Worm (Caenorhabditis elegans) whole organism, young adult: Measurements from ENCODE around the gene nphp-4.
A peak's percentile ranks its signal among the peaks of the same experiment; 100 is the strongest.

Experiments
- B0019.2 ChIP-seq: fragments of 200-800 bp; sonication (Bioruptor generic); conservative IDR thresholded peaks from 2 replicates; pipeline ENCODE4 v1.3.6; 2022; ENCODE audit warnings: missing genetic modification reagents, missing genetic modification characterization, missing compliant biosample characterization
- C06A6.2 ChIP-seq: fragments of 200-800 bp; sonication (Bioruptor generic); conservative IDR thresholded peaks from 2 replicates; pipeline ENCODE4 v1.3.6; 2022; ENCODE audit warnings: missing genetic modification characterization, missing compliant biosample characterization
- F10E7.11 ChIP-seq: sonication (generic microtip); optimal IDR thresholded peaks from 2 replicates; lab custom pipeline; 2017; ENCODE audit warnings: mild to moderate bottlenecking, missing genetic modification characterization, moderate library complexity, missing compliant biosample characterization
- K11D2.4 ChIP-seq: fragments of 200-800 bp; sonication (Bioruptor generic); IDR thresholded peaks from 2 replicates; pipeline ENCODE4 v1.3.6; 2022; ENCODE audit warnings: missing genetic modification reagents, missing genetic modification characterization, missing compliant biosample characterization
- K12H6.12 ChIP-seq: fragments of 200-800 bp; sonication (Bioruptor generic); optimal IDR thresholded peaks from 2 replicates; lab custom pipeline; 2018; ENCODE audit warnings: mild to moderate bottlenecking, missing genetic modification characterization, missing compliant biosample characterization
- Y53F4B.3 ChIP-seq: fragments of 200-800 bp; sonication (Bioruptor generic); IDR thresholded peaks from 2 replicates; pipeline ENCODE4 v1.3.6; 2022; ENCODE audit warnings: missing genetic modification reagents, missing genetic modification characterization, missing compliant biosample characterization
- Y53G8AR.9 ChIP-seq: fragments of 200-800 bp; sonication (Bioruptor generic); conservative IDR thresholded peaks from 2 replicates; pipeline ENCODE4 v1.3.6; 2022; ENCODE audit warnings: missing genetic modification reagents, missing genetic modification characterization, missing compliant biosample characterization
- Y56A3A.18 ChIP-seq: fragments of 200-800 bp; sonication (Bioruptor generic); IDR thresholded peaks from 2 replicates; pipeline ENCODE4 v1.3.6; 2022; ENCODE audit warnings: missing genetic modification reagents, missing genetic modification characterization, missing compliant biosample characterization
- Y79H2A.3 ChIP-seq: fragments of 200-800 bp; sonication (Bioruptor generic); conservative IDR thresholded peaks from 2 replicates; pipeline ENCODE4 v1.3.6; 2022; ENCODE audit warnings: missing genetic modification reagents, missing genetic modification characterization, missing compliant biosample characterization
- aptf-2 ChIP-seq: fragments of 200-800 bp; sonication (Bioruptor generic); conservative IDR thresholded peaks from 2 replicates; pipeline ENCODE4 v1.3.6; 2022; ENCODE audit warnings: missing genetic modification reagents, missing genetic modification characterization, missing compliant biosample characterization
- attf-6 ChIP-seq: fragments of 200-800 bp; sonication (Bioruptor generic); IDR thresholded peaks from 2 replicates; pipeline ENCODE4 v1.3.6; 2022; ENCODE audit warnings: missing genetic modification reagents, missing genetic modification characterization, missing compliant biosample characterization
- bed-1 ChIP-seq: fragments of 200-800 bp; sonication (Bioruptor generic); IDR thresholded peaks from 2 replicates; pipeline ENCODE4 v1.3.6; 2022; ENCODE audit warnings: missing genetic modification reagents, missing genetic modification characterization, missing compliant biosample characterization
- bed-2 ChIP-seq: fragments of 200-800 bp; sonication (Bioruptor generic); IDR thresholded peaks from 2 replicates; pipeline ENCODE4 v1.3.6; 2022; ENCODE audit warnings: missing genetic modification reagents, missing genetic modification characterization, missing compliant biosample characterization
- cebp-1 ChIP-seq, 2 experiments: fragments of 200-800 bp in 1 of 2; sonication (Bioruptor generic) in 1 of 2; sonication (generic microtip) in 1 of 2; IDR thresholded peaks in 1 of 2; optimal IDR thresholded peaks in 1 of 2; 2 replicates each; pipeline versions ENCODE4 v1.3.6 to Lab custom; 2017 to 2022; ENCODE audit warnings: missing compliant biosample characterization in 2 of 2, missing genetic modification characterization in 2 of 2, mild to moderate bottlenecking in 1 of 2, missing genetic modification reagents in 1 of 2, moderate library complexity in 1 of 2
- ceh-58 ChIP-seq: fragments of 200-800 bp; sonication (Bioruptor generic); IDR thresholded peaks from 2 replicates; pipeline ENCODE4 v1.3.6; 2022; ENCODE audit warnings: missing genetic modification characterization, missing compliant biosample characterization
- ceh-79 ChIP-seq: sonication (generic microtip); optimal IDR thresholded peaks from 2 replicates; lab custom pipeline; 2017; ENCODE audit warnings: mild to moderate bottlenecking, missing genetic modification characterization, missing compliant biosample characterization
- dox-1 ChIP-seq: fragments of 200-800 bp; sonication (Bioruptor generic); IDR thresholded peaks from 2 replicates; pipeline ENCODE4 v1.3.6; 2022; ENCODE audit warnings: missing genetic modification reagents, missing genetic modification characterization, missing compliant biosample characterization
- egl-18 ChIP-seq: fragments of 200-800 bp; sonication (Bioruptor generic); IDR thresholded peaks from 2 replicates; pipeline ENCODE4 v1.3.6; 2022; ENCODE audit warnings: missing genetic modification reagents, missing genetic modification characterization, missing compliant biosample characterization
- ekl-4 ChIP-seq: fragments of 200-800 bp; sonication (Bioruptor generic); IDR thresholded peaks from 2 replicates; pipeline ENCODE4 v1.3.6; 2022; ENCODE audit warnings: missing genetic modification reagents, missing genetic modification characterization, missing compliant biosample characterization
- hmg-1.2 ChIP-seq: fragments of 200-800 bp; sonication (Bioruptor generic); IDR thresholded peaks from 2 replicates; pipeline ENCODE4 v1.3.6; 2022; ENCODE audit warnings: missing genetic modification reagents, missing genetic modification characterization, missing compliant biosample characterization
- hmg-20 ChIP-seq: fragments of 200-800 bp; sonication (Bioruptor generic); IDR thresholded peaks from 2 replicates; pipeline ENCODE4 v1.3.6; 2022; ENCODE audit warnings: missing genetic modification reagents, missing genetic modification characterization, missing compliant biosample characterization
- hsf-1 ChIP-seq: fragments of 200-800 bp; sonication (Bioruptor generic); IDR thresholded peaks from 2 replicates; pipeline ENCODE4 v1.3.6; 2022; ENCODE audit warnings: missing genetic modification reagents, missing genetic modification characterization, missing compliant biosample characterization
- lin-26 ChIP-seq: fragments of 200-800 bp; sonication (Bioruptor generic); IDR thresholded peaks from 2 replicates; pipeline ENCODE4 v1.3.6; 2022; ENCODE audit warnings: missing genetic modification reagents, missing genetic modification characterization, missing compliant biosample characterization
- lin-35 ChIP-seq, 3 experiments: fragments of 150-350 bp in 2 of 3; sonication (generic microtip) in 1 of 3; optimal IDR thresholded peaks; 2 replicates each; lab custom pipeline; 2014 to 2018; ENCODE audit warnings: missing biosample characterization in 3 of 3, missing genetic modification characterization in 3 of 3, missing genetic modification reagents in 3 of 3
- madf-10 ChIP-seq: sonication (generic microtip); optimal IDR thresholded peaks from 2 replicates; lab custom pipeline; 2016; ENCODE audit warnings: mild to moderate bottlenecking, missing genetic modification characterization, missing compliant biosample characterization
- madf-3 ChIP-seq: fragments of 200-800 bp; sonication (Bioruptor generic); IDR thresholded peaks from 2 replicates; pipeline ENCODE4 v1.3.6; 2022; ENCODE audit warnings: missing genetic modification reagents, missing genetic modification characterization, missing compliant biosample characterization
- madf-6 ChIP-seq: fragments of 200-800 bp; sonication (Bioruptor generic); IDR thresholded peaks from 2 replicates; pipeline ENCODE4 v1.3.6; 2022; ENCODE audit warnings: missing genetic modification reagents, missing genetic modification characterization, missing compliant biosample characterization
- madf-8 ChIP-seq: fragments of 200-800 bp; sonication (Bioruptor generic); conservative IDR thresholded peaks from 2 replicates; pipeline ENCODE4 v1.3.6; 2022; ENCODE audit warnings: missing genetic modification reagents, missing genetic modification characterization, missing compliant biosample characterization
- nfya-1 ChIP-seq: sonication (generic microtip); optimal IDR thresholded peaks from 2 replicates; lab custom pipeline; 2017; ENCODE audit warnings: antibody characterized with exemption, missing compliant biosample characterization, missing genetic modification characterization, borderline replicate concordance; ENCODE audit not compliant: insufficient read depth
- nfyb-1 ChIP-seq: fragments of 200-800 bp; sonication (Bioruptor generic); IDR thresholded peaks from 2 replicates; pipeline ENCODE4 v1.3.6; 2022; ENCODE audit warnings: missing genetic modification reagents, missing genetic modification characterization, missing compliant biosample characterization
- nhr-120 ChIP-seq: fragments of 200-800 bp; sonication (Bioruptor generic); IDR thresholded peaks from 2 replicates; pipeline ENCODE4 v1.3.6; 2022; ENCODE audit warnings: missing genetic modification characterization, missing compliant biosample characterization
- nhr-80 ChIP-seq: sonication (generic microtip); optimal IDR thresholded peaks from 2 replicates; lab custom pipeline; 2016; ENCODE audit warnings: missing genetic modification characterization, missing compliant biosample characterization
- pbrm-1 ChIP-seq: fragments of 200-800 bp; sonication (Bioruptor generic); IDR thresholded peaks from 2 replicates; pipeline ENCODE4 v1.3.6; 2022; ENCODE audit warnings: missing genetic modification reagents, missing genetic modification characterization, missing compliant biosample characterization
- repo-1 ChIP-seq: sonication (generic microtip); optimal IDR thresholded peaks from 2 replicates; lab custom pipeline; 2017; ENCODE audit warnings: mild to moderate bottlenecking, missing genetic modification characterization, missing compliant biosample characterization
- snpc-1.1 ChIP-seq: sonication (generic microtip); optimal IDR thresholded peaks from 2 replicates; lab custom pipeline; 2017; ENCODE audit warnings: missing genetic modification characterization, mild to moderate bottlenecking, missing compliant biosample characterization, antibody characterized with exemption, moderate library complexity, missing genotype, missing genetic modification reagents; ENCODE audit not compliant: insufficient read depth
- snpc-1.3 ChIP-seq: sonication (generic microtip); optimal IDR thresholded peaks from 2 replicates; lab custom pipeline; 2017; ENCODE audit warnings: missing genetic modification characterization, mild to moderate bottlenecking, missing compliant biosample characterization, antibody characterized with exemption, moderate library complexity, missing genotype, missing genetic modification reagents; ENCODE audit not compliant: insufficient read depth
- tbx-9 ChIP-seq: sonication (generic microtip); optimal IDR thresholded peaks from 2 replicates; lab custom pipeline; 2016; ENCODE audit warnings: borderline replicate concordance, missing genetic modification characterization, inconsistent platforms, missing compliant biosample characterization
- ztf-22 ChIP-seq: fragments of 200-800 bp; sonication (Bioruptor generic); optimal IDR thresholded peaks from 2 replicates; lab custom pipeline; 2018; ENCODE audit warnings: mild to moderate bottlenecking, missing genetic modification characterization, moderate library complexity, missing compliant biosample characterization
- ztf-26 ChIP-seq: sonication (generic microtip); optimal IDR thresholded peaks from 2 replicates; lab custom pipeline; 2017; ENCODE audit warnings: missing genetic modification characterization, missing compliant biosample characterization

The nphp-4 gene

ce11 chrV:11820551-11820950 is 23.0 kb downstream of the nphp-4 start:
- TF ChIP-seq repo-1 (tag; lab: Kevin White, UChicago) (no peak), attf-6 (GFP tag; lab: Robert Waterston, UW) (no peak), Y53G8AR.9 (GFP tag; lab: Robert Waterston, UW) (0 out of 2 replicates have a peak, but pooled peaks have one; percentile 39), nhr-80 (tag; lab: Kevin White, UChicago) (peak; percentile 51), ztf-22 (no peak)

- TF ChIP-seq madf-3 (GFP tag; lab: Robert Waterston, UW) (0 out of 2 replicates have a peak, but pooled peaks have one; percentile 54), nhr-120 (GFP tag; lab: Robert Waterston, UW) (0 out of 2 replicates have a peak, but pooled peaks have one; percentile 12), nfya-1 (tag; lab: Kevin White, UChicago) (no peak)
Observed at ce11 chrV:11819451-11819850, 24.1 kb downstream of the nphp-4 start.

- TF ChIP-seq aptf-2 (GFP tag; lab: Robert Waterston, UW) (no peak), lin-35 (GFP tag; optimal IDR thresholded peaks at IDR 0.05; lab: Kevin White, UChicago) (peak in 1 of 3 experiments; percentile 18), hmg-1.2 (GFP tag; lab: Robert Waterston, UW) (peak; percentile 19; the same call in 1 of the 2 replicates), nfyb-1 (peak; percentile 24; the same call in 1 of the 2 replicates)
Observed at ce11 chrV:11818786-11819185, 24.7 kb downstream of the nphp-4 start.

- TF ChIP-seq madf-8 (GFP tag; lab: Robert Waterston, UW) (no peak), C06A6.2 (0 out of 2 replicates have a peak, but pooled peaks have one; percentile 10), madf-6 (GFP tag; lab: Robert Waterston, UW) (no peak), Y79H2A.3 (GFP tag; lab: Robert Waterston, UW) (no peak), nfyb-1 (peak; percentile 50), Y53G8AR.9 (GFP tag; lab: Robert Waterston, UW) (0 out of 2 replicates have a peak, but pooled peaks have one; percentile 40), Y53F4B.3 (GFP tag; lab: Robert Waterston, UW) (no peak), hmg-1.2 (GFP tag; lab: Robert Waterston, UW) (0 out of 2 replicates have a peak, but pooled peaks have one; percentile 3), ztf-26 (tag; lab: Kevin White, UChicago) (no peak), B0019.2 (GFP tag; lab: Robert Waterston, UW) (no peak), egl-18 (GFP tag; lab: Robert Waterston, UW) (no peak), hmg-20 (GFP tag; lab: Robert Waterston, UW) (no peak), hsf-1 (GFP tag; lab: Robert Waterston, UW) (no peak), madf-10 (tag; lab: Kevin White, UChicago) (no peak), ekl-4 (peak; percentile 37; the same call in 1 of the 2 replicates), tbx-9 (tag; lab: Kevin White, UChicago) (no peak), ceh-79 (tag; lab: Kevin White, UChicago) (no peak), snpc-1.3 (tag; lab: Kevin White, UChicago) (no peak), bed-2 (no peak), F10E7.11 (tag; lab: Kevin White, UChicago) (no peak)
Observed at ce11 chrV:11818064-11818463, 25.5 kb downstream of the nphp-4 start.

ce11 chrV:11817263-11817726 is 26.2 kb downstream of the nphp-4 start:
- TF ChIP-seq tbx-9 (tag; lab: Kevin White, UChicago) (no peak), madf-6 (GFP tag; lab: Robert Waterston, UW) (peak; percentile 59), Y53G8AR.9 (GFP tag; lab: Robert Waterston, UW) (peak; percentile 91), Y56A3A.18 (GFP tag; lab: Robert Waterston, UW) (peak; percentile 91), ceh-58 (0 out of 2 replicates have a peak, but pooled peaks have one; percentile 64), lin-26 (GFP tag; lab: Robert Waterston, UW) (peak; percentile 69; the same call in 1 of the 2 replicates), cebp-1 (GFP tag; IDR thresholded peaks at IDR 0.05; lab: Robert Waterston, UW) (peak; percentile 43; the same call in 1 of the 2 replicates), cebp-1 (tag; optimal IDR thresholded peaks at IDR 0.05; lab: Kevin White, UChicago) (peak; percentile 30), hmg-1.2 (GFP tag; lab: Robert Waterston, UW) (peak; percentile 15; the same call in 1 of the 2 replicates), pbrm-1 (GFP tag; lab: Robert Waterston, UW) (peak; percentile 66; the same call in 1 of the 2 replicates), K12H6.12 (tag; lab: Kevin White, UChicago) (no peak), bed-1 (GFP tag; lab: Robert Waterston, UW) (no peak), dox-1 (GFP tag; lab: Robert Waterston, UW) (peak; percentile 31; the same call in 1 of the 2 replicates), snpc-1.1 (no peak), K11D2.4 (GFP tag; lab: Robert Waterston, UW) (0 out of 2 replicates have a peak, but pooled peaks have one; percentile 51)
